Worm (Caenorhabditis elegans): ENCODE results near the gene ceh-38.

The ceh-38 gene

ce11 chrII:6943299-6944051 is 7.9 kb upstream of the ceh-38 start:
- TF ChIP-seq fos-1 (tag; optimal IDR thresholded peaks at IDR 0.05): peak; percentile 30
- peak; percentile 35 for TF ChIP-seq unc-55 (GFP tag; optimal IDR thresholded peaks at IDR 0.05)
- no peak for TF ChIP-seq lin-11 (tag; optimal IDR thresholded peaks at IDR 0.05)
- TF ChIP-seq nhr-77 (tag; optimal IDR thresholded peaks at IDR 0.05): no peak
- no peak for TF ChIP-seq lin-13 (GFP tag; optimal IDR thresholded peaks at IDR 0.05)
- TF ChIP-seq skn-1 (tag; optimal IDR thresholded peaks at IDR 0.05): no peak
- TF ChIP-seq unc-62 (GFP tag; optimal IDR thresholded peaks at IDR 0.05): no peak
- no peak for TF ChIP-seq peb-1 (tag; optimal IDR thresholded peaks at IDR 0.05)
- no peak for TF ChIP-seq sem-4 (tag; optimal IDR thresholded peaks at IDR 0.05)
- TF ChIP-seq nhr-25 (tag; optimal IDR thresholded peaks at IDR 0.05): no peak
- TF ChIP-seq F13H6.1 (tag; optimal IDR thresholded peaks at IDR 0.05): peak; percentile 64
- TF ChIP-seq zag-1 (tag; optimal IDR thresholded peaks at IDR 0.05): no peak
- TF ChIP-seq lsy-2 (tag; optimal IDR thresholded peaks at IDR 0.05): peak in 1 of 2 experiments; percentile 25
- peak; percentile 49 for TF ChIP-seq C34F6.9 (tag; optimal IDR thresholded peaks at IDR 0.05)

- no peak for TF ChIP-seq lin-11 (tag; optimal IDR thresholded peaks at IDR 0.05)
- TF ChIP-seq nhr-6 (tag; optimal IDR thresholded peaks at IDR 0.05): no peak
- TF ChIP-seq F13H6.1 (tag; optimal IDR thresholded peaks at IDR 0.05): no peak
- TF ChIP-seq zag-1 (tag; optimal IDR thresholded peaks at IDR 0.05): no peak
- no peak for TF ChIP-seq skn-1 (tag; optimal IDR thresholded peaks at IDR 0.05)
- TF ChIP-seq elt-1 (tag; optimal IDR thresholded peaks at IDR 0.05): no peak
Measured at ce11 chrII:6955084-6955697, 3.9 kb downstream of the ceh-38 start.

- TF ChIP-seq nhr-21 (tag; optimal IDR thresholded peaks at IDR 0.05): no peak
- no peak for TF ChIP-seq ZK546.5 (tag; optimal IDR thresholded peaks at IDR 0.05)
- TF ChIP-seq F13H6.1 (tag; optimal IDR thresholded peaks at IDR 0.05): no peak
- TF ChIP-seq nhr-10 (tag; optimal IDR thresholded peaks at IDR 0.05): no peak
- TF ChIP-seq nhr-25 (tag; optimal IDR thresholded peaks at IDR 0.05): no peak
- TF ChIP-seq R02D3.7 (tag; optimal IDR thresholded peaks at IDR 0.05): no peak
- no peak for TF ChIP-seq zag-1 (tag; optimal IDR thresholded peaks at IDR 0.05)
Measured at ce11 chrII:6958136-6958535, 6.8 kb downstream of the ceh-38 start.

ce11 chrII:6965573-6965972 is 14.2 kb downstream of the ceh-38 start, which contains the start of gene tra-2:
Gene tra-2, minus strand, starts transcription at chrII:6965673.
- TF ChIP-seq nhr-77 (tag; optimal IDR thresholded peaks at IDR 0.05): no peak
- no peak for TF ChIP-seq lin-13 (GFP tag; optimal IDR thresholded peaks at IDR 0.05)
- TF ChIP-seq snpc-4 (tag; optimal IDR thresholded peaks at IDR 0.05): no peak
- no peak for TF ChIP-seq zag-1 (tag; optimal IDR thresholded peaks at IDR 0.05)
- no peak for TF ChIP-seq lin-39 (tag; optimal IDR thresholded peaks at IDR 0.05)
- no peak for TF ChIP-seq egl-27 (tag; optimal IDR thresholded peaks at IDR 0.05)
- no peak for TF ChIP-seq alr-1 (tag; optimal IDR thresholded peaks at IDR 0.05)
- no peak for TF ChIP-seq Y55F3AM.14 (GFP tag; optimal IDR thresholded peaks at IDR 0.05)
- TF ChIP-seq dmd-4 (tag; optimal IDR thresholded peaks at IDR 0.05): no peak
- no peak for TF ChIP-seq elt-3 (tag; optimal IDR thresholded peaks at IDR 0.05)
- no peak for TF ChIP-seq ceh-82 (tag; optimal IDR thresholded peaks at IDR 0.05)
- TF ChIP-seq lin-11 (tag; optimal IDR thresholded peaks at IDR 0.05): no peak
- TF ChIP-seq ztf-1 (GFP tag; conservative IDR thresholded peaks at IDR 0.05): no peak
- TF ChIP-seq nhr-129 (tag; optimal IDR thresholded peaks at IDR 0.05): no peak

ce11 chrII:6967618-6968017 is 16.3 kb downstream of the ceh-38 start, which contains the start of gene eif-2Bgamma:
Gene eif-2Bgamma, minus strand, starts transcription at chrII:6967648.
- TF ChIP-seq egl-27 (tag; optimal IDR thresholded peaks at IDR 0.05) (no peak), snpc-4 (tag; optimal IDR thresholded peaks at IDR 0.05) (peak; percentile 80), lsy-2 (tag; optimal IDR thresholded peaks at IDR 0.05) (peak in 1 of 2 experiments; percentile 71), nhr-6 (tag; optimal IDR thresholded peaks at IDR 0.05) (no peak), elt-3 (tag; optimal IDR thresholded peaks at IDR 0.05) (no peak), ztf-1 (GFP tag; conservative IDR thresholded peaks at IDR 0.05) (no peak), unc-55 (GFP tag; optimal IDR thresholded peaks at IDR 0.05) (peak; percentile 71), nhr-10 (tag; optimal IDR thresholded peaks at IDR 0.05) (no peak), lin-11 (tag; optimal IDR thresholded peaks at IDR 0.05) (no peak), R02D3.7 (tag; optimal IDR thresholded peaks at IDR 0.05) (peak; percentile 64), ZK546.5 (tag; optimal IDR thresholded peaks at IDR 0.05) (no peak), gmeb-1 (tag; optimal IDR thresholded peaks at IDR 0.05) (peak; percentile 28), skn-1 (tag; optimal IDR thresholded peaks at IDR 0.05) (no peak), C34F6.9 (tag; optimal IDR thresholded peaks at IDR 0.05) (peak; percentile 65), ceh-82 (tag; optimal IDR thresholded peaks at IDR 0.05) (no peak), alr-1 (tag; optimal IDR thresholded peaks at IDR 0.05) (no peak), crh-2 (tag; optimal IDR thresholded peaks at IDR 0.05) (no peak), sma-3 (GFP tag; optimal IDR thresholded peaks at IDR 0.05) (no peak), lin-39 (tag; optimal IDR thresholded peaks at IDR 0.05) (no peak), peb-1 (tag; optimal IDR thresholded peaks at IDR 0.05) (no peak), nhr-129 (tag; optimal IDR thresholded peaks at IDR 0.05) (peak; percentile 46), nhr-12 (tag; optimal IDR thresholded peaks at IDR 0.05) (no peak), sem-4 (tag; optimal IDR thresholded peaks at IDR 0.05) (no peak), nhr-237 (tag; optimal IDR thresholded peaks at IDR 0.05) (no peak), mdl-1 (tag; optimal IDR thresholded peaks at IDR 0.05) (no peak), aly-2 (tag; optimal IDR thresholded peaks at IDR 0.05) (no peak), Y55F3AM.14 (GFP tag; optimal IDR thresholded peaks at IDR 0.05) (no peak), nhr-25 (tag; optimal IDR thresholded peaks at IDR 0.05) (no peak), nhr-21 (tag; optimal IDR thresholded peaks at IDR 0.05) (no peak), zag-1 (tag; optimal IDR thresholded peaks at IDR 0.05) (no peak), blmp-1 (tag; optimal IDR thresholded peaks at IDR 0.05; ENCODE audit: insufficient read depth) (no peak), lin-13 (GFP tag; optimal IDR thresholded peaks at IDR 0.05) (no peak), nhr-23 (tag; optimal IDR thresholded peaks at IDR 0.05) (no peak)

Data from whole organism, L2 larva.